Worm (Caenorhabditis elegans): ENCODE data around the gene F59A6.10.

- no peak for TF ChIP-seq ces-1 (GFP tag; optimal IDR thresholded peaks at IDR 0.05)
- TF ChIP-seq sptf-1 (tag; optimal IDR thresholded peaks at IDR 0.05): no peak
- no peak for TF ChIP-seq pha-4 (tag; optimal IDR thresholded peaks at IDR 0.05)
- no peak for TF ChIP-seq ceh-39 (tag; optimal IDR thresholded peaks at IDR 0.05)
- no peak for TF ChIP-seq tbx-8 (GFP tag; optimal IDR thresholded peaks at IDR 0.05)
- TF ChIP-seq unc-62 (GFP tag; optimal IDR thresholded peaks at IDR 0.05): no peak
- no peak for TF ChIP-seq M03D4.4 (tag; optimal IDR thresholded peaks at IDR 0.05)
- TF ChIP-seq nhr-237 (tag; optimal IDR thresholded peaks at IDR 0.05): no peak
Measured at ce11 chrII:5027952-5028351, 24.2 kb downstream of the F59A6.10 start.

All from whole organism, mixed stage, embryonic.